Worm (Caenorhabditis elegans): ENCODE measurements around the gene lev-8.

lev-8 gene

DNA sequence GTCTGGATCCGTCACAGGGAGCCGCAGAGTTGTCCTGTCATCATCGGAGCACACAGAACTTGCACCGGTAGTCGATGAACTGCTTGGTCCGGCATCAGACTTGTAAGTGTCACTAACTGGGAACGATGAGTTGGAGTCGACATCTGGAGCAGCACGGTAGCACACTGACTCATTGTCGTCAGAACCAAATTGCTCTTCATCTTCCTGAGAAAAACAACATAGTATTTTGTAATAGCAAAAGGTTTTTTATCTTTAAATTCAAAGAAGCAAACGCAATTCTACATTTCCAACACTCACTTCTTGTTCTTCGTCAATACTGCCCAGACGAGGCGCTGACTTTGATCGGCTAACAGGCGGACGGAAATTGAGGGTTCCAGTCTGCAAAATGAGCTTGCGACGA, 29.8 kb downstream of the lev-8 start:
- TF ChIP-seq zag-1 (tag; optimal IDR thresholded peaks at IDR 0.05) (no peak), elt-2 (tag; optimal IDR thresholded peaks at IDR 0.05) (no peak)

DNA sequence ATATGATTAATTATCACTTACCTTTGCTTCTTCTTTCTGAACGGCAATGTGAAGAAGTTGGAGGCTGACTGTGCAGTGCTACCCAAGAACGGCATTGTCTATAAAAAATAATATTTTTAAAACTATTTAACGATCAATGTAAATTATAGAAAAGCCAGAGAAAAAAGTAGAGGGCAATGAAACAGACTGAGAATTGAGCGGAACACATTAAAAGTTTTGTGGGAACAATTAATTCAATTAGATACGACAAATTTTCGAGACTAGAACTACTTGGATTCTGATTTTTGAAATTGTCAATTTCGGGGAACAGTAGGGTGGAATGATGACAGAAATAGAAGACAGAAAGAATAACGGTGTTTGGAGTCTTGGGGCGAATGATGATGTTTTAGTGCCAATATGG, 30.9 kb downstream of the lev-8 start, which contains the start of gene F52D10.2:
TSS of gene F52D10.2 (minus strand) at position 101 of the 400 bp plus-strand sequence.
- no peak for TF ChIP-seq mdl-1 (tag; optimal IDR thresholded peaks at IDR 0.05)
- TF ChIP-seq nhr-77 (tag; optimal IDR thresholded peaks at IDR 0.05), result no peak
- TF ChIP-seq nhr-11 (tag; optimal IDR thresholded peaks at IDR 0.05), result no peak
- TF ChIP-seq elt-2 (tag; optimal IDR thresholded peaks at IDR 0.05), result no peak
- no peak for TF ChIP-seq sea-2 (GFP tag; optimal IDR thresholded peaks at IDR 0.05)
- TF ChIP-seq ama-1 (optimal IDR thresholded peaks at IDR 0.05), result no peak
- TF ChIP-seq ceh-9 (tag; optimal IDR thresholded peaks at IDR 0.05), result no peak
- TF ChIP-seq nfya-1 (tag; optimal IDR thresholded peaks at IDR 0.05; ENCODE audit: insufficient read depth), result no peak
- TF ChIP-seq tbx-2 (tag; optimal IDR thresholded peaks at IDR 0.05), result no peak
- no peak for TF ChIP-seq pqm-1 (tag; optimal IDR thresholded peaks at IDR 0.05)
- TF ChIP-seq ztf-4 (tag; optimal IDR thresholded peaks at IDR 0.05), result no peak

DNA sequence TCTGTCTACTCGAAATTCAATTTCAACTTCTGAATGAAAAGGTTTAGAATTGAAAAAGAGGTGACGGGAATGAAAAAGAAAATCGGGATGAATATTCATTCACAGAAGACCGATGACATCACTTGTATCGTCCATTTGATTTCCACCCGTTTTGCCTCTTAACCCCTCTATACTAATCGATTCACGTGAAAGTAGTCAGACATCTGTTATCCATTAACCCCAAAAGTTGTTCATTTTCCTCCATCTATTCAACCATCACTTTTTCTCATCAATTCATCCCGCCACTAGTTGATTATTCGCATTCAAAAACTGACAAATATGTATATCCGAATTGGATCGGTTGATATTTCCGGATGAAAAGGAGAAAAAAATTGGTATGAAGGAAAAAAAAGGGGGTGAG, 31.8 kb downstream of the lev-8 start:
- no peak for TF ChIP-seq egl-5 (tag; optimal IDR thresholded peaks at IDR 0.05)
- TF ChIP-seq nhr-76 (tag; optimal IDR thresholded peaks at IDR 0.05), result no peak
- no peak for TF ChIP-seq zag-1 (tag; optimal IDR thresholded peaks at IDR 0.05)
- TF ChIP-seq ZK546.5 (tag; optimal IDR thresholded peaks at IDR 0.05), result no peak
- TF ChIP-seq nhr-77 (tag; optimal IDR thresholded peaks at IDR 0.05), result no peak
- no peak for TF ChIP-seq lsy-12 (tag; optimal IDR thresholded peaks at IDR 0.05)
- TF ChIP-seq R02D3.7 (tag; optimal IDR thresholded peaks at IDR 0.05), result no peak
- TF ChIP-seq nhr-28 (tag; optimal IDR thresholded peaks at IDR 0.05), result no peak

DNA sequence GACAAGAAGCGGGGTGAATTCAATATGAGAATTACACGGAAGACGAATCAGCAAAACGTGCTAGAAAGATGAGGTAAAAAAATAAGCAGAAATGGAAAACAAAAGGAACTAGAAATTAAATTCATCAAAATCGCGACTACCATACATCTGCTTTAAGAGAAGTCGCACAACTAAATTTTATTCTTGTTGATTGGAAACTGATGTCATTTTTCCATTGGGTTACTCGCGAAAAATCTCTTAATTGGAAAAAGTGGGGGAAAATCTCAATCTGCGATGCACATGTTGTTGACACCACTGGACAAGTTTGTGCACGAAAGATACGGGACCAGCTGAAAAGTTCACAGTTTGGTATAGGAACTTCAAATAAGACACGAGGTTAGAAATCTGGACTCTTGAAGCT, 36.2 kb downstream of the lev-8 start:
- no peak for TF ChIP-seq fkh-10 (GFP tag; optimal IDR thresholded peaks at IDR 0.05)
- no peak for TF ChIP-seq ama-1 (optimal IDR thresholded peaks at IDR 0.05)
- TF ChIP-seq ceh-82 (tag; optimal IDR thresholded peaks at IDR 0.05), result no peak
- no peak for TF ChIP-seq pha-4 (tag; optimal IDR thresholded peaks at IDR 0.05)
- no peak for TF ChIP-seq aly-2 (tag; optimal IDR thresholded peaks at IDR 0.05)
- TF ChIP-seq ZK546.5 (tag; optimal IDR thresholded peaks at IDR 0.05), result no peak
- no peak for TF ChIP-seq ceh-16 (tag; optimal IDR thresholded peaks at IDR 0.05)
- TF ChIP-seq egl-5 (tag; optimal IDR thresholded peaks at IDR 0.05), result no peak

DNA sequence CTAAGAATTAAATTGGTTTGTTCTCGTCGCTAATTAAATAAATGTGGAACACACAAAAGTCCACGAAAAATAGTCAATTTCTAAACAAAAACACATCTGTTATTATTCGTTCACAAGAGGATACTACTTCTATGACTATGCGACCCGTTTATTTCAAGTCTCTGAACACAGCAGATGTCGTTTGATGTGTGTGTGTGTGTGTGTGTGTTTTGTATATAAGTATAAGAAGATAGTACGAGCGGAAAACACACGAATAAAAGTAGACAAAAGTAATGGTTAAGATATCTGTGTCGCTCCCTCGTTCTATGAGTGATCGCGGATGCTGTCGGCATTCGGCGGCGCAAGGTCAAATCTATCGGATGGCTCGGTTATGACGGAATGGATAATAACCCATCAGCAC, 38.1 kb downstream of the lev-8 start:
- TF ChIP-seq nfya-1 (tag; optimal IDR thresholded peaks at IDR 0.05; ENCODE audit: insufficient read depth) (no peak), fkh-2 (tag; optimal IDR thresholded peaks at IDR 0.05) (no peak), hmg-11 (tag; optimal IDR thresholded peaks at IDR 0.05) (no peak)

DNA sequence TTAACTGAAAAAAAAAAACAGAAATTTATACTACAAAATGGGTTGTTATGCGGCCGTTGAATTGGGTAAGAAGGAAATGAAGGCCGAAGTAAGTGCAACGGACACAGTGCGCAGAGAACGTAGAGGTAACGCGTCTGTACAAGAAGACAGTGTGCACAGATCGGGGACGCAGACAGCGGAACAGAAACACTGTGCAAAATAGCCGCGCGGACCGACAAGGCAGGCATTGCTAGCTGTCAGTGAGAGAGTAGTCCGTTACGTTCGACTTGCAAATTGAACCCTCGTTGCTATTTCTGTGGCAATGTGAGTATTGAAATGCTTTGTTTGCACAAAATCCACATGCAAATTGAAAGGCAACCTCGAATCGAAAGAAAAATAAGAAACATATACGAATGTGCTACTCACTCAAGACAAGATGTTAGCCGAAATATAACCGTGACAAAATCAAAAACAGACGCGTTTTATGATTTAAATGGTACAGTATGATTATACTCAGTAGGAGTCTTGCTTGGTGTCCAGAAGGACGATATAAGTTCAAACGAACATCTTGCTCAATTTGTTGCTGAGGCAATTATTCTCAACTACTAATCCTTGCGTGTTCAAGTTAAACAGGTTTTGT, 39.9 kb downstream of the lev-8 start:
- TF ChIP-seq hmg-11 (tag; optimal IDR thresholded peaks at IDR 0.05) (peak; percentile 38), ztf-11 (tag; optimal IDR thresholded peaks at IDR 0.05) (no peak)

DNA sequence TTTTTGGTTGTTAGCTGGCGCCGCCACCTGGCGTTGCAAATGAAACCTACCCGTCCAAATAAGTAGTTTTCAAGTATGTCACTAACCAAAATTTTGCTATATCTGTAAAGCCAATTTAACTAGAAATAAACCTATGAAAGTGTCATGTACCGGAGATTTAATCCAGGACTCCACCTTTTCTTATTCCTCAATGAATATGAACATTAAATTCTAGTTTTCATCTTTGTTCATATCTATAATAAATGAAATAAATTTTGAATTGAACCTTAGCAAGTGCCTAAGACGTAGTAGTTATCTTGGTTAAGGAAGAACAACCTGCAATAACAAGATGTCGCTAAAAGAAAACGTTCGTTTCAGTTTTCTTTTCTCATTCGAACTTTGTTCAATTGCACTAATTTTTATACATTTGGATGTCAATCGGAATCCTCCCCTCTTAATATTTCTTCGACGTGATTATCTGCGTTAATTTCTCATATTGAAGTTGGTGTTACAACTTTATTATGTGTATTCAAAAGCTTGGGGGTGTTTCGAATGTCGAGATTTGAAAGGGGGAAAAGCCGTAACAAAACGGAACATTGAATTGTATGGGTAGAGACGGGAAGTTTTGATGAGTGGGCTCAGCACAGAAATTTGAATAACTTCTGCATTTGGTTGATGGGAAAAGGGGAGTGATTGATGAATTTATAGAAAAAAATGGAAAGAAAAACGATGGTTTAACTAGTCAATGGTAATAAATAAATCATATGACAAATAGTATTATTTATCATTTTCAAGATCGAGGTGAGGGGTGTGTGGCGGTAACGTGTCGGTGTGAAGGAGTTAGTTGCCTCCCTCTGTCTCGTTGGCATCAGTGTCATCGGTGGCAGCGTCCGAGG, 42.8 kb downstream of the lev-8 start:
- TF ChIP-seq ama-1 (optimal IDR thresholded peaks at IDR 0.05) (peak; percentile 92), nhr-76 (tag; optimal IDR thresholded peaks at IDR 0.05) (no peak), egl-5 (tag; optimal IDR thresholded peaks at IDR 0.05) (no peak), tbx-2 (tag; optimal IDR thresholded peaks at IDR 0.05) (peak; percentile 55), ceh-82 (tag; optimal IDR thresholded peaks at IDR 0.05) (peak; percentile 28), nhr-23 (tag; optimal IDR thresholded peaks at IDR 0.05) (peak; percentile 48), jun-1 (tag; optimal IDR thresholded peaks at IDR 0.05) (peak; percentile 67), unc-62 (GFP tag; optimal IDR thresholded peaks at IDR 0.05) (no peak), nhr-77 (tag; optimal IDR thresholded peaks at IDR 0.05) (peak; percentile 67), pha-4 (tag; optimal IDR thresholded peaks at IDR 0.05) (peak; percentile 5), nhr-43 (tag; optimal IDR thresholded peaks at IDR 0.05; ENCODE audit: poor library complexity, severe bottlenecking) (peak; percentile 65), fos-1 (tag; optimal IDR thresholded peaks at IDR 0.05) (peak; percentile 13), ZK546.5 (tag; optimal IDR thresholded peaks at IDR 0.05) (no peak), ztf-4 (tag; optimal IDR thresholded peaks at IDR 0.05) (peak; percentile 45), nhr-25 (tag; optimal IDR thresholded peaks at IDR 0.05) (peak; percentile 63), elt-2 (tag; optimal IDR thresholded peaks at IDR 0.05) (peak; percentile 45), lsy-12 (tag; optimal IDR thresholded peaks at IDR 0.05) (peak; percentile 67), ceh-28 (tag; optimal IDR thresholded peaks at IDR 0.05) (peak; percentile 69), skn-1 (tag; optimal IDR thresholded peaks at IDR 0.05) (peak; percentile 10), snpc-4 (tag; optimal IDR thresholded peaks at IDR 0.05) (no peak), R02D3.7 (tag; optimal IDR thresholded peaks at IDR 0.05) (peak; percentile 23), aly-2 (tag; optimal IDR thresholded peaks at IDR 0.05) (peak; percentile 65)

All from whole organism, L3 larva.